Fruit fly (Drosophila melanogaster): ENCODE results near the gene yellow-k.

Gene yellow-k

dm6 chr3L:15530638-15531225 lies 10.3 kb downstream of the yellow-k start (continued):
- TF ChIP-seq vfl (GFP tag; optimal IDR thresholded peaks at IDR 0.05), result no peak
- peak; percentile 24 for TF ChIP-seq lab (GFP tag; optimal IDR thresholded peaks at IDR 0.05)
- TF ChIP-seq CG4328 (GFP tag; optimal IDR thresholded peaks at IDR 0.05), result peak; percentile 29
- TF ChIP-seq CG17361 (GFP tag; IDR thresholded peaks at IDR 0.05), result no peak
- peak; percentile 43 for TF ChIP-seq Asciz (GFP tag; optimal IDR thresholded peaks at IDR 0.05)
- TF ChIP-seq PHDP (tag; optimal IDR thresholded peaks at IDR 0.05), result no peak
- TF ChIP-seq CG8281 (tag; optimal IDR thresholded peaks at IDR 0.05), result peak; percentile 54
- peak; percentile 1 for TF ChIP-seq CG6254 (GFP tag; optimal IDR thresholded peaks at IDR 0.05)
- peak; percentile 45 for TF ChIP-seq CG15601 (tag; optimal IDR thresholded peaks at IDR 0.05)
- TF ChIP-seq sens (GFP tag), result peak; percentile 75
- TF ChIP-seq CG1233 (GFP tag; optimal IDR thresholded peaks at IDR 0.05), result no peak
- no peak for TF ChIP-seq zfh2 (GFP tag; optimal IDR thresholded peaks at IDR 0.05)
- TF ChIP-seq Sry-β (GFP tag; optimal IDR thresholded peaks at IDR 0.05), result peak; percentile 3
- TF ChIP-seq cwo (GFP tag; optimal IDR thresholded peaks at IDR 0.05), result no peak
- no peak for TF ChIP-seq aop (GFP tag; IDR thresholded peaks at IDR 0.05)
- no peak for TF ChIP-seq Ravus (GFP tag; IDR thresholded peaks at IDR 0.05)
- TF ChIP-seq CG7839 (tag; optimal IDR thresholded peaks at IDR 0.05), result no peak
- no peak for TF ChIP-seq ara (GFP tag; IDR thresholded peaks at IDR 0.05)
- peak; percentile 52 for TF ChIP-seq ATbp (GFP tag; optimal IDR thresholded peaks at IDR 0.05)
- peak; percentile 19 for TF ChIP-seq CG17568 (GFP tag; optimal IDR thresholded peaks at IDR 0.05)
- TF ChIP-seq CG18599 (GFP tag; optimal IDR thresholded peaks at IDR 0.05), result no peak
- peak; percentile 31 for TF ChIP-seq CG6813 (GFP tag; optimal IDR thresholded peaks at IDR 0.05)
- no peak for TF ChIP-seq CG7271 (tag; optimal IDR thresholded peaks at IDR 0.05)
- TF ChIP-seq nmo (GFP tag; optimal IDR thresholded peaks at IDR 0.05), result no peak
- TF ChIP-seq CG17186 (GFP tag; optimal IDR thresholded peaks at IDR 0.05), result no peak
- TF ChIP-seq Sox100B (GFP tag; optimal IDR thresholded peaks at IDR 0.05), result peak; percentile 29
- no peak for TF ChIP-seq sima (GFP tag; optimal IDR thresholded peaks at IDR 0.05)
- TF ChIP-seq run (tag; optimal IDR thresholded peaks at IDR 0.05), result no peak
- TF ChIP-seq lmd (GFP tag; IDR thresholded peaks at IDR 0.05), result no peak
- no peak for TF ChIP-seq prd (optimal IDR thresholded peaks at IDR 0.05)
- no peak for TF ChIP-seq prd (GFP tag; IDR thresholded peaks at IDR 0.05)
- no peak for TF ChIP-seq CG8359 (GFP tag; optimal IDR thresholded peaks at IDR 0.05; ENCODE audit: borderline replicate concordance)
- TF ChIP-seq peb (GFP tag; IDR thresholded peaks at IDR 0.05), result no peak
- no peak for TF ChIP-seq CG2712 (tag; optimal IDR thresholded peaks at IDR 0.05)
- no peak for TF ChIP-seq CG1024 (GFP tag; IDR thresholded peaks at IDR 0.05)
- TF ChIP-seq chm (GFP tag; IDR thresholded peaks at IDR 0.05), result peak; percentile 66
- no peak for TF ChIP-seq insv (GFP tag; optimal IDR thresholded peaks at IDR 0.05)
- TF ChIP-seq CG8290 (GFP tag; optimal IDR thresholded peaks at IDR 0.05), result no peak
- TF ChIP-seq CG8290 (tag; optimal IDR thresholded peaks at IDR 0.05), result peak; percentile 34 to 49
- no peak for TF ChIP-seq ERR (GFP tag; optimal IDR thresholded peaks at IDR 0.05)
- TF ChIP-seq CG17359 (tag; optimal IDR thresholded peaks at IDR 0.05), result peak; percentile 31
- no peak for TF ChIP-seq pum (GFP tag; optimal IDR thresholded peaks at IDR 0.05)
- TF ChIP-seq nom (GFP tag; optimal IDR thresholded peaks at IDR 0.05), result peak; percentile 32
- no peak for TF ChIP-seq corto (GFP tag; optimal IDR thresholded peaks at IDR 0.05)
- peak; percentile 43 for TF ChIP-seq wek (GFP tag; optimal IDR thresholded peaks at IDR 0.05)
- peak; percentile 37 for TF ChIP-seq CG2678 (tag; optimal IDR thresholded peaks at IDR 0.05)
- no peak for TF ChIP-seq ewg (GFP tag; optimal IDR thresholded peaks at IDR 0.05)
- no peak for TF ChIP-seq CG6683 (GFP tag; optimal IDR thresholded peaks at IDR 0.05)
- no peak for TF ChIP-seq NFAT (GFP tag; IDR thresholded peaks at IDR 0.05)
- no peak for TF ChIP-seq sens-2 (GFP tag; IDR thresholded peaks at IDR 0.05)

Measured in whole organism, embryonic.